Fruit fly (Drosophila melanogaster) Kc167 (cell line): Measurements from ENCODE around the gene Idh.

Source experiments
- Myc ChIP-seq: fragments of >200 bp; optimal IDR thresholded peaks from 2 replicates; lab custom pipeline; 2017; ENCODE audit warnings: missing external identifiers
- Sin3A ChIP-seq: fragments of >200 bp; optimal IDR thresholded peaks from 2 replicates; lab custom pipeline; 2018; ENCODE audit warnings: missing external identifiers
- h ChIP-seq: fragments of >200 bp; optimal IDR thresholded peaks from 3 replicates; lab custom pipeline; 2018; ENCODE audit warnings: missing external identifiers
- insv ChIP-seq: fragments of >200 bp; optimal IDR thresholded peaks from 3 replicates; lab custom pipeline; 2018; ENCODE audit warnings: missing external identifiers
- psq ChIP-seq: fragments of >200 bp; optimal IDR thresholded peaks from 2 replicates; lab custom pipeline; 2017; ENCODE audit warnings: missing external identifiers
- ttk ChIP-seq: sonication (Bioruptor generic); optimal IDR thresholded peaks from 2 replicates; lab custom pipeline; 2017; ENCODE audit warnings: missing external identifiers

Gene Idh

DNA sequence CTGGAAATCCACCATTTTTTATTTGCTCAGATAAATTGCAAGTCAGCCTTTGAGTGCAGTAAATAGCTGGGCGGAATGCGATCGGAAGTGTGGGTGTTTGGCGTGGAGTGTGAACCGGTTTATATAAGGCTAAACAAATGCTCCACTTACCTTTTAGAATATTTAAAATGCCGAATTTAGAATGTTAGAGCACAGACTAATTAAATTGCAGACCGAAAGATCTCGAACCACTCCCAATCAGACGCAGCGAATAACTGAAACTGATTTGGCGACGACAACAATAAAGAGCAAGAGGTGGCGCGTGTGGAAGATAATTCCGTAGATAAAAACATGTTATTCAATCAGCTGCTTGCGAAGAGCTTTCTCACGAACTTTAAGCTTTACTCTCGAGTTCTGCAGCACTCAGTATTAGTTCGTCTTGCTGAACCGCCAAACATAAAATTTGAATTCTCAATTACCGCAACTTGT lies at the start of gene Idh:
Gene Idh, minus strand, starts transcription at position 264 of the 468 bp plus-strand sequence.
- TF ChIP-seq Myc (lab: Kevin White, UChicago) (no peak), psq (lab: Kevin White, UChicago) (no peak), ttk (no peak), insv (lab: Kevin White, UChicago) (no peak), h (lab: Kevin White, UChicago) (no peak), Sin3A (lab: Kevin White, UChicago) (no peak)

DNA sequence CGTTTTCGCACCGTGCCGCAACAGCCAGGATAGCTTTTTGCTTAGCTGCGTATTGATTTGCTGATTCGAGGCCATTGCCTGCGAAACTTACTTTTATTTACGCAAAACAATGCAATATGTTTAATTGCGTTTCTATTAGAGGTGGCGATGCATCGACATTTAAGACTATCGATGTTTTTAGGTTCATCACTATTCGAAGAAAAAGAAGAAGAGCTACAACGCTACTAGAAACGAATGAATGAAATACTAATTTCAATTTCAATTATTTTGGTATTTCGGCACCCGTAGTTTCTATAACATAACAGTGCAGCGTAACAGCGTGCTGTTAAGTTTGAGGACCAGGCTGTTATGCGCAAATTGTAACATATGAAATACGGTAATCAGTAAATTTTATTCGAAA lies 44.4 kb upstream of the Idh start, which contains the start of the genes Tpt, mkg-p and CG13667:
Gene Tpt, minus strand, starts transcription at position 155 of the 400 bp plus-strand sequence.
Gene mkg-p, minus strand, starts transcription at position 155 of the 400 bp plus-strand sequence.
Gene CG13667, plus strand, starts transcription at position 332 of the 400 bp plus-strand sequence.
- TF ChIP-seq insv (lab: Kevin White, UChicago) (no peak), h (lab: Kevin White, UChicago) (no peak), Myc (lab: Kevin White, UChicago) (no peak), Sin3A (lab: Kevin White, UChicago) (no peak), psq (lab: Kevin White, UChicago) (no peak), ttk (no peak)

DNA sequence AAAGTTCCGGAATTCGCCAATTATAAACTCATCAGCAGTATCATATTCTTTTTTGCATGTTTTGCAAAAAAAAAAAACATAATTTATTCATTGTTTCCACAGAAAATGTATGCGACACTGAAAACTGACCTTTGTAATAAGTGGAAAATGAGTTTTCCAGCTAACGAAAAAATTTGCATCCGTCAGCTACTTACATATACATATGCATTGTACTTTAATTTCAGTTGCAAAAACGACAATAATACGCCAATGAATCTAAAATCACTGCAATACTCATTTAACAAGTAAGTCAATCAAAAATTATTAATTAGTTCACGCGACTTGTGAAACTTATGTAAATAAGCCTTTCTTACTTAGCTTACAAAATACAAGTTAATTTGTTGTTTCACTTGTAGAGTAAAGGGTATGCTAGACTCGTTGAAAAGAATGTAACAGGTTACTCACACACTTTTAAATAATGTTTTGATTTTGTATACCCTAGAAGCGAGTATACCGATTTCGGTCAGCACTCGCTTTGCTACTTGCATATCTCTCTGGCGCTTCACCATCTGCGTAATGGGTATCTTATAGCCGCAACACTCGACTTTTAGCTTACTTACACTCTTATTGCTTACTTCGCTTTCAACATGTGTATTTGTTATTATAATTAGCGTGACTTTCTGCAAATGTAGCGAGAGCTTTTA lies 38.2 kb upstream of the Idh start:
- TF ChIP-seq Myc (lab: Kevin White, UChicago): no peak
- no peak for TF ChIP-seq Sin3A (lab: Kevin White, UChicago)
- TF ChIP-seq h (lab: Kevin White, UChicago): no peak
- no peak for TF ChIP-seq ttk
- no peak for TF ChIP-seq insv (lab: Kevin White, UChicago)
- TF ChIP-seq psq (lab: Kevin White, UChicago): no peak

DNA sequence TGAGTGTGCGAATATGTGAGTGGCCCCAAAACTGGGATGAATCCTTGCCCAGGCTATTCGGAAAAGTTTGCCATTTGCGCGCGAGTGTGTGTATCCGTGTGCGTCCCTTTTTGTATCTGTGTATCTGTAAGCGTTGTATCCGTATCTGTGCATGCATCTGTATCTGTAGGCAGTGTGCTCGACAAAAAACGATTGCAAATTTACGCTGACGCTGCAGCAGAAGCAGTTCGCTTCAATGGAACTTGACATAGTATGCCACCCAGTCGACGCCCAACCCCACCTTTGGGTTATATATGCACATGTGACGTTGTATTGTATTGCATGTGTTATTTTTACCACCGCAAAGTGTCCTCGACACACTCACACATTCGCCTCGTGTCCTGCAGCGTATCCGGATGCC lies 35.5 kb upstream of the Idh start:
- TF ChIP-seq psq (lab: Kevin White, UChicago) (no peak), h (lab: Kevin White, UChicago) (no peak), insv (lab: Kevin White, UChicago) (no peak), Sin3A (lab: Kevin White, UChicago) (no peak), ttk (no peak), Myc (lab: Kevin White, UChicago) (no peak)

DNA sequence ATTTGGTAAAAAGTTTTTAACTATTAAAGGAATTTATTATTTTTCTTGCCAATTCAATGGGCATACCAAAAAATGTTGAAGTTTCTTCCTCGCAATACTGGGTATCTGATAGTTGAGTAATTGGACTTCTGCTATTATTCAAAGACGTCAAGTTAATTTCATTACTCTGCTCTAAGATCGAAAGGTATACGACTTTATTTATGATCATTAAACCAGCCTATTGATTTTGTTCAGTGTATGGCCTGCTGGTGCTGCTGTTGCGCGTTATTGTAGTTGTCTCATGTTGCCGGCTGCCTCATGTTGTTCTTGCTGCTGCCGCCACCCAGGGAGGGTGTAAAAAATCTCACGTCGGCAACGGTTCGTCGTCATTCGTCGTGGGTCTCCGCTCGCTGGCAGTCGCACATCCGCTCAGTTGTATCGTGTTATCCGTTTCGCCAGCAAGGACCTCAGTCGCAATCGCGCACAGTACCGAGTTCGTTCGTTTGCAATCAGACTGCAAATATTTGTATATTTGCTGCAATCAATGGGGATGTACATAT lies 35.0 kb upstream of the Idh start, which contains the start of gene CG7120:
Gene CG7120, plus strand, starts transcription at position 371 of the 539 bp plus-strand sequence.
- TF ChIP-seq Sin3A (lab: Kevin White, UChicago) (no peak), psq (lab: Kevin White, UChicago) (no peak), ttk (no peak), insv (lab: Kevin White, UChicago) (no peak), Myc (lab: Kevin White, UChicago) (no peak), h (lab: Kevin White, UChicago) (no peak)

DNA sequence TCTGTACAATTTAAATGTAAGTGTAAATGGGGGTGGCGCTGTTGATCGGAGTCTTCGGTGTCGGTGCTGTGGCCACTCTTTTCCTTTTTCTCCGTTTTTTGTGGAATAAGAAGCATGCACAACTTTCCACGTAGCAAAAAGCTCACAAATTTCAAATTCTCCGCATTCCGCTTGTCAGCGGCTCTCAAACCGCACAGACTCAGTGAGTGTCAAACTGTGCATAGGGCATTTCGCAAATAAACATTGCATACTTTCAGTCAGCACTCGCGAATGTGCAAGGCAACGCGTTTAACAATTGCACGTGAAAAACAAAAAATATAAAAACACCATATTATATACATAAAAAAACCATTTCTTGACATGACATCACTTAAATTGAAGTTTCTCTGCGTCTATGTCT lies 34.2 kb upstream of the Idh start:
- TF ChIP-seq ttk (no peak), psq (lab: Kevin White, UChicago) (no peak), insv (lab: Kevin White, UChicago) (no peak), h (lab: Kevin White, UChicago) (no peak), Myc (lab: Kevin White, UChicago) (no peak), Sin3A (lab: Kevin White, UChicago) (no peak)

DNA sequence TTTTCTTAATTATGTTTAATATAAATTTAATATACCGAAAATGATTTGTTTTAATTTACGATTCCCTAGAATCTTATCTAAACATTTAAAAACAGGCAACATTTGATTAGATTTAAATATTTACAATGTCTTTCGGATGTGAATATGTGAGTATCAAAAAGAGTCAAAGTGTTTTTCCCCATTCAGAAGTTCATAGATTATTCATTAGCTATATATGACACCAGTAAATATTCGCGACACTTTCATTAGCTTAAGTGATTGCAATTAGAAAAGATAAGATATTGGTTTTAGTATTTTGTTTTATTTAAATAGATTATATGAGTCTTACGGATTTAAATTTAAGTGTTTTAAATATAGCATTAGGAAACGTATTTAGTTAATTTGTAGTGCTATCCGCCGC lies 33.4 kb upstream of the Idh start:
- TF ChIP-seq ttk (no peak), insv (lab: Kevin White, UChicago) (no peak), psq (lab: Kevin White, UChicago) (no peak), Sin3A (lab: Kevin White, UChicago) (no peak), Myc (lab: Kevin White, UChicago) (no peak), h (lab: Kevin White, UChicago) (no peak)

DNA sequence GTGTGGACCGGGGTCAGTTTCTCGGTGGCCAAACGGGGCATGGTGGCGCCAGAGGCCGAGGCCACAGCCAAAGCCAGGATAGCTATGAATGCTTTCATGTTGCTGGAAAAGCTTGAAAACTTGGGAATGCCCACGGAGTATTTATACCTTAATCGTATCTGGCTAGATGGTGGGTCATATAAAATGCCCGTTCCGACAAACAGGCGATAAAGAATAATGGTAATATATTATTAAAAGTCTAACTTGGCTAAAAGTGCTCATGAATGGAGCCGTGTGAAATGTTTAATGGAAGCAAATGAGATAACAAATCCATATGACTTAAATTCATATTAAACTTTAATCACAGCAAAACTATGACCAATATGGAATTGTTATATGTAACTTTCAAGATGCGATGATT lies 32.8 kb upstream of the Idh start, which contains the start of gene Jon66Cii:
Gene Jon66Cii, minus strand, starts transcription at position 101 of the 400 bp plus-strand sequence.
- TF ChIP-seq ttk (no peak), psq (lab: Kevin White, UChicago) (no peak), Sin3A (lab: Kevin White, UChicago) (no peak), Myc (lab: Kevin White, UChicago) (no peak), h (lab: Kevin White, UChicago) (no peak), insv (lab: Kevin White, UChicago) (no peak)

DNA sequence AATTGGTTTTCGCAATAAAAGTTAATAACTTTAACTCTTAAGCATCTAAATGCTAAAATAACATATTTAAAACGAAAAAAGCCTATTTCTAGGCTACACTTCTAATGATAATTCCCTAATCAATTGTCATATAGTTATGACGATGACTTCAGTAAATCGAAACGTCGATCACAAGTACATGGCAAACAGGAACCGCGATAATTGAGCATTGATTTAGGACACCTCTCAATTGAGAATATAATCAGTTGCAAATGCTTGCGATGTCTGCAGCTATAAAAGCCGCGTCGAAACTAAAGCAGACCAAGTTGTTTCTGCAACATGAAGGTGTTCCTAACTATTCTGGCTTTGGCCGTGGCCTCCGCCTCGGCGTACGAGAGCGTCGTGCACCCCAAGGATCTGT lies 30.5 kb upstream of the Idh start, which contains the start of gene Jon66Ci:
Gene Jon66Ci, plus strand, starts transcription at position 301 of the 400 bp plus-strand sequence.
- TF ChIP-seq Myc (lab: Kevin White, UChicago) (no peak), Sin3A (lab: Kevin White, UChicago) (no peak), h (lab: Kevin White, UChicago) (no peak), psq (lab: Kevin White, UChicago) (no peak), ttk (no peak), insv (lab: Kevin White, UChicago) (no peak)

DNA sequence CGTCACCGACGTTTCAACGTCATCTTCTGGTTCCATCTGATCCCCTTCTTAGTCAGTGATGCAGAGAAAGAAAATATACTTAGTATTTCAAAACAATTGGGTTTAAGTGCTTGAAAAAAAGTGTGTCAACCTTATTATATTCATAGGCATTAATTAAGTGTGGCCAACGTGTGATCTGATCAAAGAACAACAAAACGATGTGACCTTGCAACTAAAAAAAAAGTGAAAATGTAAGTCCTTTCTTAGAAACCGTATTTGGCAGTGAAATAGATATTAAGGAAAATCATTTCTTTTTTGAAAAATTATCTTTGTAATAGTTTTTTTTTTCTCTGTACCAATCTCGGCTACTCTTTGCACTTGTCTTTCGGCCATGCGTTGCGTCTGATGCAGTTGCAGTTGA lies 24.3 kb upstream of the Idh start:
- TF ChIP-seq Sin3A (lab: Kevin White, UChicago) (no peak), insv (lab: Kevin White, UChicago) (no peak), ttk (no peak), psq (lab: Kevin White, UChicago) (no peak), h (lab: Kevin White, UChicago) (no peak), Myc (lab: Kevin White, UChicago) (no peak)

DNA sequence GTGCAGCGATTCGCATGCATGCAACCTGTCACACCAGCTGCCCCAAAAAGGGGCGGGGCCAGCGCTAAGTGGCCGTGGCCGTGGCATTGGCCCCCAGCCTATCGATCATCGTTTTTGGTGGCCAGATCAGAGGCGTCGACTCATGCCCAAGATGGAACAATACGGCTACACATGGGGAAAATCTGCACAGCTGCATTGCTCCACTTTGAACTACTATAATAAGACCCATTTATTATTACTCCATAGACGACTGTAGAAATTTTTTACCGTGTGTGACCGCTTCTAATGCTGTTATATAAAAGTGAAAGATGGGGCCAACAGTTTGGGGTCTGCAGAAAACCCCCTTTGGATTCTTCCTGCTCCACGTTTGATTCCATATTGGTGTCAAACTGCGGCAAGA lies 23.3 kb upstream of the Idh start:
- TF ChIP-seq Myc (lab: Kevin White, UChicago): no peak
- no peak for TF ChIP-seq Sin3A (lab: Kevin White, UChicago)
- no peak for TF ChIP-seq ttk
- no peak for TF ChIP-seq psq (lab: Kevin White, UChicago)
- no peak for TF ChIP-seq h (lab: Kevin White, UChicago)
- TF ChIP-seq insv (lab: Kevin White, UChicago): no peak
